Worm (Caenorhabditis elegans) whole organism, L4/young adult: ENCODE results near the gene srd-3.

ENCODE experiments used
- dao-5 ChIP-seq: sonication (generic microtip); optimal IDR thresholded peaks from 2 replicates; lab custom pipeline; 2016; ENCODE audit warnings: missing genotype, missing genetic modification characterization, moderate library complexity, missing compliant biosample characterization
- him-1 ChIP-seq: sonication (generic microtip); optimal IDR thresholded peaks from 2 replicates; lab custom pipeline; 2016; ENCODE audit warnings: missing genotype, missing genetic modification reagents, missing genetic modification characterization, missing compliant biosample characterization

ce11 chrII:124904-125303, 3.9 kb downstream of the srd-3 start, which contains the start of gene nmur-2:
- TF ChIP-seq him-1 (tag; lab: Kevin White, UChicago) (no peak), dao-5 (tag; lab: Kevin White, UChicago) (no peak)
